Worm (Caenorhabditis elegans): ENCODE data around the gene fbxc-52.

Gene fbxc-52

ce11 chrII:3699591-3699990 is 17.5 kb upstream of the fbxc-52 start, which contains the start of gene srx-104:
srx-104 (minus strand) TSS chrII:3699691.
- TF ChIP-seq skn-1 (tag; optimal IDR thresholded peaks at IDR 0.05) = no peak
- no peak for TF ChIP-seq lin-13 (GFP tag; optimal IDR thresholded peaks at IDR 0.05)
- TF ChIP-seq ama-1 (optimal IDR thresholded peaks at IDR 0.05) = no peak
- TF ChIP-seq sma-3 (GFP tag; optimal IDR thresholded peaks at IDR 0.05) = no peak
- TF ChIP-seq nhr-12 (tag; optimal IDR thresholded peaks at IDR 0.05) = no peak
- no peak for TF ChIP-seq unc-62 (GFP tag; optimal IDR thresholded peaks at IDR 0.05)
- no peak for TF ChIP-seq nhr-23 (tag; optimal IDR thresholded peaks at IDR 0.05)
- TF ChIP-seq mab-5 (tag; optimal IDR thresholded peaks at IDR 0.05) = no peak
- no peak for TF ChIP-seq nhr-21 (tag; optimal IDR thresholded peaks at IDR 0.05)
- no peak for TF ChIP-seq nhr-11 (tag; optimal IDR thresholded peaks at IDR 0.05)

ce11 chrII:3701305-3701704 is 15.8 kb upstream of the fbxc-52 start, which contains the start of gene srx-105:
srx-105 (minus strand) TSS chrII:3701405.
- TF ChIP-seq gmeb-1 (tag; optimal IDR thresholded peaks at IDR 0.05) (no peak), ztf-4 (tag; optimal IDR thresholded peaks at IDR 0.05) (no peak), nhr-21 (tag; optimal IDR thresholded peaks at IDR 0.05) (no peak), crh-2 (tag; optimal IDR thresholded peaks at IDR 0.05) (no peak)

ce11 chrII:3705320-3705719 is 11.7 kb upstream of the fbxc-52 start, which contains the start of gene srx-108:
srx-108 (plus strand) TSS chrII:3705620.
- no peak for TF ChIP-seq lsy-2 (tag; optimal IDR thresholded peaks at IDR 0.05)
- no peak for TF ChIP-seq lin-39 (tag; optimal IDR thresholded peaks at IDR 0.05)
- no peak for TF ChIP-seq ceh-16 (tag; optimal IDR thresholded peaks at IDR 0.05)
- no peak for TF ChIP-seq ztf-4 (tag; optimal IDR thresholded peaks at IDR 0.05)
- TF ChIP-seq fos-1 (tag; optimal IDR thresholded peaks at IDR 0.05) = no peak
- TF ChIP-seq egl-27 (tag; optimal IDR thresholded peaks at IDR 0.05) = no peak
- TF ChIP-seq sma-9 (GFP tag; optimal IDR thresholded peaks at IDR 0.05) = no peak
- no peak for TF ChIP-seq sma-9 (tag; optimal IDR thresholded peaks at IDR 0.05)
- no peak for TF ChIP-seq F13H6.1 (tag; optimal IDR thresholded peaks at IDR 0.05)
- TF ChIP-seq elt-3 (tag; optimal IDR thresholded peaks at IDR 0.05) = no peak

ce11 chrII:3709255-3709654 is 7.8 kb upstream of the fbxc-52 start, which contains the start of gene srx-110:
srx-110 (plus strand) TSS chrII:3709555.
- TF ChIP-seq sem-4 (tag; optimal IDR thresholded peaks at IDR 0.05) = no peak
- no peak for TF ChIP-seq lin-39 (tag; optimal IDR thresholded peaks at IDR 0.05)
- TF ChIP-seq ztf-1 (GFP tag; conservative IDR thresholded peaks at IDR 0.05) = no peak
- TF ChIP-seq ama-1 (optimal IDR thresholded peaks at IDR 0.05) = no peak

ce11 chrII:3711047-3711446 is 6.0 kb upstream of the fbxc-52 start, which contains the start of gene fbxc-53:
fbxc-53 (plus strand) TSS chrII:3711291.
- TF ChIP-seq nhr-237 (tag; optimal IDR thresholded peaks at IDR 0.05) (no peak), ZK546.5 (tag; optimal IDR thresholded peaks at IDR 0.05) (no peak), elt-3 (tag; optimal IDR thresholded peaks at IDR 0.05) (no peak)

ce11 chrII:3714595-3714994 is 2.5 kb upstream of the fbxc-52 start, which contains the start of gene srh-100:
srh-100 (minus strand) TSS chrII:3714695.
- TF ChIP-seq ama-1 (optimal IDR thresholded peaks at IDR 0.05) = no peak
- no peak for TF ChIP-seq nhr-12 (tag; optimal IDR thresholded peaks at IDR 0.05)
- no peak for TF ChIP-seq lin-39 (tag; optimal IDR thresholded peaks at IDR 0.05)
- no peak for TF ChIP-seq mab-5 (tag; optimal IDR thresholded peaks at IDR 0.05)
- no peak for TF ChIP-seq skn-1 (tag; optimal IDR thresholded peaks at IDR 0.05)
- no peak for TF ChIP-seq aly-2 (tag; optimal IDR thresholded peaks at IDR 0.05)
- no peak for TF ChIP-seq Y55F3AM.14 (GFP tag; optimal IDR thresholded peaks at IDR 0.05)
- no peak for TF ChIP-seq crh-2 (tag; optimal IDR thresholded peaks at IDR 0.05)
- no peak for TF ChIP-seq snpc-4 (tag; optimal IDR thresholded peaks at IDR 0.05)
- TF ChIP-seq unc-55 (GFP tag; optimal IDR thresholded peaks at IDR 0.05) = no peak
- no peak for TF ChIP-seq zag-1 (tag; optimal IDR thresholded peaks at IDR 0.05)
- no peak for TF ChIP-seq unc-39 (tag; optimal IDR thresholded peaks at IDR 0.05)
- TF ChIP-seq nhr-25 (tag; optimal IDR thresholded peaks at IDR 0.05) = no peak
- TF ChIP-seq nhr-23 (tag; optimal IDR thresholded peaks at IDR 0.05) = no peak
- no peak for TF ChIP-seq C34F6.9 (tag; optimal IDR thresholded peaks at IDR 0.05)
- TF ChIP-seq sma-3 (GFP tag; optimal IDR thresholded peaks at IDR 0.05) = no peak
- TF ChIP-seq ceh-82 (tag; optimal IDR thresholded peaks at IDR 0.05) = no peak
- no peak for TF ChIP-seq ztf-1 (GFP tag; conservative IDR thresholded peaks at IDR 0.05)
- no peak for TF ChIP-seq lsy-2 (tag; optimal IDR thresholded peaks at IDR 0.05)

Measured in whole organism, L2 larva.